Fruit fly (Drosophila melanogaster) whole organism, embryonic: ENCODE measurements around the gene MFS9.

ENCODE experiments used
- ATbp ChIP-seq: fragments of 200-800 bp; sonication (Bioruptor generic); optimal IDR thresholded peaks from 2 replicates; lab custom pipeline; 2017; ENCODE audit warnings: missing biosample characterization, mild to moderate bottlenecking, missing genetic modification characterization, missing genetic modification reagents
- B-H1 ChIP-seq: fragments of 200-800 bp; sonication (Bioruptor generic); IDR thresholded peaks from 3 replicates; pipeline ENCODE4 v1.3.6; 2022; ENCODE audit warnings: missing biosample characterization, missing genetic modification characterization
- CG10431 ChIP-seq: fragments of 200-800 bp; sonication (Bioruptor generic); optimal IDR thresholded peaks from 3 replicates; lab custom pipeline; 2018; ENCODE audit warnings: missing biosample characterization, mild to moderate bottlenecking, missing genetic modification characterization
- CG10565 ChIP-seq: fragments of 200-800 bp; sonication (Bioruptor generic); optimal IDR thresholded peaks from 3 replicates; lab custom pipeline; 2016; ENCODE audit warnings: missing biosample characterization, mild to moderate bottlenecking, missing genetic modification characterization
- CG11560 ChIP-seq: fragments of 200-800 bp; sonication (Bioruptor generic); IDR thresholded peaks from 3 replicates; pipeline ENCODE4 v1.3.6; 2022; ENCODE audit warnings: missing biosample characterization, missing genetic modification characterization
- CG11696 ChIP-seq: fragments of 200-800 bp; sonication (Bioruptor generic); IDR thresholded peaks from 2 replicates; pipeline ENCODE4 v1.3.6; 2022; ENCODE audit warnings: missing biosample characterization, missing genetic modification characterization
- CG12071 ChIP-seq: fragments of 200-800 bp; sonication (Bioruptor generic); optimal IDR thresholded peaks from 3 replicates; lab custom pipeline; 2018; ENCODE audit warnings: missing biosample characterization, mild to moderate bottlenecking, missing genetic modification characterization
- CG13123 ChIP-seq: fragments of 200-800 bp; sonication (Bioruptor generic); optimal IDR thresholded peaks from 2 replicates; lab custom pipeline; 2016; ENCODE audit warnings: missing biosample characterization, missing genetic modification characterization
- CG14441 ChIP-seq: fragments of 200-800 bp; sonication (Bioruptor generic); IDR thresholded peaks from 2 replicates; pipeline ENCODE4 v1.3.6; 2022; ENCODE audit warnings: missing biosample characterization, missing genetic modification characterization
- CG15073 ChIP-seq: fragments of 200-800 bp; sonication (Bioruptor generic); optimal IDR thresholded peaks from 2 replicates; lab custom pipeline; 2016; ENCODE audit warnings: missing biosample characterization, missing genetic modification characterization
- CG15269 ChIP-seq: fragments of 200-800 bp; sonication (Bioruptor generic); optimal IDR thresholded peaks from 2 replicates; lab custom pipeline; 2018; ENCODE audit warnings: missing biosample characterization, mild to moderate bottlenecking, missing genetic modification characterization, moderate library complexity
- CG15514 ChIP-seq: fragments of 200-800 bp; sonication (Bioruptor generic); optimal IDR thresholded peaks from 3 replicates; lab custom pipeline; 2017; ENCODE audit warnings: missing biosample characterization, missing genetic modification characterization, mild to moderate bottlenecking, moderate library complexity, missing genetic modification reagents
- CG17385 ChIP-seq: fragments of 200-800 bp; sonication (Bioruptor generic); optimal IDR thresholded peaks from 3 replicates; lab custom pipeline; 2018; ENCODE audit warnings: missing biosample characterization, mild to moderate bottlenecking, missing genetic modification characterization
- CG18764 ChIP-seq: fragments of 200-800 bp; sonication (Bioruptor generic); optimal IDR thresholded peaks from 3 replicates; lab custom pipeline; 2016; ENCODE audit warnings: missing biosample characterization, missing genetic modification characterization
- CG2202 ChIP-seq: fragments of 200-800 bp; sonication (Bioruptor generic); optimal IDR thresholded peaks from 2 replicates; lab custom pipeline; 2018; ENCODE audit warnings: missing biosample characterization, mild to moderate bottlenecking, missing genetic modification characterization
- CG2678 ChIP-seq: fragments of 200-800 bp; sonication (Bioruptor generic); optimal IDR thresholded peaks from 3 replicates; lab custom pipeline; 2019; ENCODE audit warnings: missing biosample characterization, mild to moderate bottlenecking, missing genetic modification characterization, moderate library complexity
- CG33213 ChIP-seq: fragments of 200-800 bp; sonication (Bioruptor generic); optimal IDR thresholded peaks from 3 replicates; lab custom pipeline; 2016; ENCODE audit warnings: missing biosample characterization, missing genetic modification characterization
- CG3995 ChIP-seq: fragments of 200-800 bp; sonication (Bioruptor generic); optimal IDR thresholded peaks from 3 replicates; lab custom pipeline; 2016; ENCODE audit warnings: missing biosample characterization, missing genetic modification characterization
- CG6175 ChIP-seq: fragments of 200-800 bp; sonication (Bioruptor generic); IDR thresholded peaks from 3 replicates; pipeline ENCODE4 v1.3.6; 2022; ENCODE audit warnings: missing biosample characterization, missing genetic modification characterization
- CG6854 ChIP-seq: fragments of 200-800 bp; sonication (Bioruptor generic); optimal IDR thresholded peaks from 3 replicates; lab custom pipeline; 2017; ENCODE audit warnings: missing biosample characterization, mild to moderate bottlenecking, missing genetic modification characterization
- CG7372 ChIP-seq: fragments of 200-800 bp; sonication (Bioruptor generic); IDR thresholded peaks from 2 replicates; pipeline ENCODE4 v1.3.6; 2022; ENCODE audit warnings: missing biosample characterization, missing genetic modification characterization
- CG8478 ChIP-seq: fragments of >200 bp; optimal IDR thresholded peaks from 2 replicates; lab custom pipeline; 2018
- CHES-1-like ChIP-seq: fragments of 200-800 bp; sonication (Bioruptor generic); optimal IDR thresholded peaks from 2 replicates; lab custom pipeline; 2016; ENCODE audit warnings: missing biosample characterization, missing genetic modification characterization
- Camta ChIP-seq: fragments of 200-800 bp; sonication (Bioruptor generic); optimal IDR thresholded peaks from 2 replicates; lab custom pipeline; 2016; ENCODE audit warnings: missing biosample characterization, missing genetic modification characterization
- ERR ChIP-seq: fragments of 200-800 bp; sonication (Bioruptor generic); optimal IDR thresholded peaks from 2 replicates; lab custom pipeline; 2016; ENCODE audit warnings: missing biosample characterization, missing genetic modification characterization
- Ets65A ChIP-seq: fragments of 200-800 bp; sonication (Bioruptor generic); peaks from one replicate; lab custom pipeline; 2016; ENCODE audit warnings: missing biosample characterization, missing genetic modification characterization
- Fer1 ChIP-seq: fragments of 200-800 bp; sonication (Bioruptor generic); optimal IDR thresholded peaks from 2 replicates; lab custom pipeline; 2017; ENCODE audit warnings: missing biosample characterization, mild to moderate bottlenecking, missing genetic modification characterization
- Fer2 ChIP-seq: fragments of 200-800 bp; sonication (Bioruptor generic); optimal IDR thresholded peaks from 2 replicates; lab custom pipeline; 2018; ENCODE audit warnings: missing biosample characterization, mild to moderate bottlenecking, missing genetic modification characterization, moderate library complexity
- MESR4 ChIP-seq: fragments of 200-800 bp; sonication (Bioruptor generic); optimal IDR thresholded peaks from 2 replicates; lab custom pipeline; 2018; ENCODE audit warnings: missing biosample characterization, mild to moderate bottlenecking, missing genetic modification characterization, moderate library complexity
- Poxn ChIP-seq: fragments of 200-800 bp; sonication (Bioruptor generic); IDR thresholded peaks from 2 replicates; pipeline ENCODE4 v1.3.6; 2022; ENCODE audit warnings: missing biosample characterization, missing genetic modification characterization
- Side ChIP-seq: fragments of 200-800 bp; sonication (Bioruptor generic); optimal IDR thresholded peaks from 2 replicates; lab custom pipeline; 2016; ENCODE audit warnings: missing biosample characterization, missing genetic modification characterization
- Tbp ChIP-seq: fragments of >200 bp; optimal IDR thresholded peaks from 2 replicates; lab custom pipeline; 2018; ENCODE audit warnings: missing biosample characterization, missing genetic modification characterization
- ci ChIP-seq: fragments of 200-800 bp; sonication (Bioruptor generic); IDR thresholded peaks from 3 replicates; pipeline ENCODE4 v1.3.6; 2022; ENCODE audit warnings: missing biosample characterization, missing genetic modification characterization
- hkb ChIP-seq, 2 experiments: fragments of 200-800 bp in 1 of 2; fragments of >200 bp in 1 of 2; sonication (Bioruptor generic) in 1 of 2; IDR thresholded peaks in 1 of 2; optimal IDR thresholded peaks in 1 of 2; 2 replicates each; pipeline versions ENCODE4 v1.3.6 to Lab custom; 2017 to 2022; ENCODE audit warnings: missing biosample characterization in 1 of 2, missing genetic modification characterization in 1 of 2
- hth ChIP-seq: fragments of >200 bp; optimal IDR thresholded peaks from 2 replicates; lab custom pipeline; 2017; ENCODE audit warnings: inconsistent platforms
- kah ChIP-seq: fragments of 200-800 bp; sonication (Bioruptor generic); optimal IDR thresholded peaks from 2 replicates; lab custom pipeline; 2018; ENCODE audit warnings: missing biosample characterization, mild to moderate bottlenecking, missing genetic modification characterization
- klu ChIP-seq: fragments of 200-800 bp; sonication (Bioruptor generic); IDR thresholded peaks from 2 replicates; pipeline ENCODE4 v1.3.6; 2022; ENCODE audit warnings: missing biosample characterization, missing genetic modification characterization
- knrl ChIP-seq: fragments of 200-800 bp; sonication (Bioruptor generic); IDR thresholded peaks from 3 replicates; pipeline ENCODE4 v1.3.6; 2022; ENCODE audit warnings: missing biosample characterization, missing genetic modification characterization; ENCODE audit not compliant: partially characterized antibody
- lbe ChIP-seq: fragments of 200-800 bp; sonication (Bioruptor generic); optimal IDR thresholded peaks from 2 replicates; lab custom pipeline; 2016; ENCODE audit warnings: missing biosample characterization, mild to moderate bottlenecking, missing genetic modification characterization
- pan ChIP-seq, 4 experiments: fragments of >200 bp in 3 of 4; fragments of 200-800 bp in 1 of 4; sonication (Bioruptor generic) in 1 of 4; optimal IDR thresholded peaks in 3 of 4; IDR thresholded peaks in 1 of 4; 2 replicates each; pipeline versions ENCODE4 v1.3.6 to Lab custom; 2017 to 2022; ENCODE audit warnings: missing biosample characterization in 2 of 4, missing genetic modification characterization in 2 of 4, mixed read lengths in 1 of 4
- pfk ChIP-seq: fragments of 200-800 bp; sonication (Bioruptor generic); optimal IDR thresholded peaks from 2 replicates; lab custom pipeline; 2018; ENCODE audit warnings: missing biosample characterization, mild to moderate bottlenecking, missing genetic modification characterization, moderate library complexity
- scrt ChIP-seq: fragments of 200-800 bp; sonication (Bioruptor generic); optimal IDR thresholded peaks from 2 replicates; lab custom pipeline; 2018; ENCODE audit warnings: missing biosample characterization, mild to moderate bottlenecking, missing genetic modification characterization, moderate library complexity
- seq ChIP-seq: fragments of 200-800 bp; sonication (Bioruptor generic); IDR thresholded peaks from 2 replicates; pipeline ENCODE4 v1.3.6; 2022; ENCODE audit warnings: missing biosample characterization, missing genetic modification characterization
- sim ChIP-seq: fragments of 200-800 bp; sonication (Bioruptor generic); IDR thresholded peaks from 2 replicates; pipeline ENCODE4 v1.3.6; 2022; ENCODE audit warnings: missing biosample characterization, missing genetic modification characterization
- tap ChIP-seq: fragments of 200-800 bp; optimal IDR thresholded peaks from 3 replicates; lab custom pipeline; 2019; ENCODE audit warnings: missing biosample characterization, mild to moderate bottlenecking, missing genetic modification characterization, moderate library complexity
- unc-4 ChIP-seq: fragments of 200-800 bp; sonication (Bioruptor generic); IDR thresholded peaks from 2 replicates; pipeline ENCODE4 v1.3.6; 2022; ENCODE audit warnings: missing biosample characterization, missing genetic modification characterization; ENCODE audit not compliant: partially characterized antibody
- vfl ChIP-seq: fragments of 200-800 bp; sonication (Bioruptor generic); optimal IDR thresholded peaks from 2 replicates; lab custom pipeline; 2016; ENCODE audit warnings: missing biosample characterization, missing genetic modification characterization
- vvl ChIP-seq: fragments of 200-800 bp; sonication (Bioruptor generic); IDR thresholded peaks from 2 replicates; pipeline ENCODE4 v1.3.6; 2022; ENCODE audit warnings: missing biosample characterization, missing genetic modification characterization
- wdn ChIP-seq: fragments of 200-800 bp; sonication (Bioruptor generic); IDR thresholded peaks from 2 replicates; pipeline ENCODE4 v1.3.6; 2022; ENCODE audit warnings: missing biosample characterization, missing genetic modification characterization

Gene MFS9

DNA sequence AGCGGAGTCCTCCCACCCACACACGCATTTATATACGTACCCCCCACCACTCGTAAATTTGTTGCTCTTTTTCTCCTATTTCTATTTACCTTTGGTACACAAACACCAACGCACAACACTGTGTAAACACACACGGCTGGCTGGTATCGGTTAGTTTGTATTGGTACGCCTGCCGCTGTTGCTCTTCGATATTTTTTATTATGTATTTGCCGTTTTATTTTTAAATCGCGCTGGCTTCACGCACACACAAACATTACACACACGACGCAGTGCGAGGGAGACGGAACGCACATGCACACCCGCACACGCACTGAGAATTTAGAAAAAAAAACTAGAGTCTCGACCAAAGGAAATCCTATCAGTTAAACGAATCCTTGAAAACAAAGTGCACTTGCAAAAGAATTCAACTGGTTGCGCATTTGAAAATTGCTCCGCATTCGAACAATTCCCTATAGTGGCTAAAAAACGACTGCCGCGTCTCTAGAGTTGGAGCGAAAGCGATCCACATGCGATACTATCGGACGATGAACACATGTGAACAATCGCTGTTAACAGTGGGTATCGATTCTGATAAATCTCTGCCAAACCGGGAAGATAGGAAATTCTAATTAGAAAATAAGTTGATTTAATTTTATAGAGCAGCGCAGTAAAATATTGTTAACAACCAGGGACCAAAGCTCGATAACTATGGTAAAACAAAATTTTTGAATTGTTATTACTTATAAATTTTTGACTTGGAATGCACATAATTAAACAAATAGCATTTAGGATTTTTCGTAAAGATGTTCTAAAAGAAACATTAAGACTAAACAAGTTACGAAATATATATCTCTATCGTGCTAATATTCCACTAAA is 38.6 kb upstream of the MFS9 start (continued):
- TF ChIP-seq knrl (GFP tag; lab: Robert Waterston, UW) (peak; percentile 95), CHES-1-like (GFP tag; lab: Kevin White, UChicago) (peak; percentile 57), pan (optimal IDR thresholded peaks at IDR 0.05; lab: Kevin White, UChicago) (no peak), pan (GFP tag; optimal IDR thresholded peaks at IDR 0.05 in 1 of 2, IDR thresholded peaks at IDR 0.05 in 1 of 2) (peak in 1 of 2 experiments; percentile 28), CG3995 (GFP tag; lab: Kevin White, UChicago) (no peak), CG10431 (GFP tag; lab: Kevin White, UChicago) (peak; percentile 88), CG6175 (GFP tag; lab: Robert Waterston, UW) (no peak), CG6854 (GFP tag; lab: Kevin White, UChicago) (peak; percentile 78), CG33213 (GFP tag; lab: Kevin White, UChicago) (peak; percentile 46), Fer1 (GFP tag; lab: Kevin White, UChicago) (peak; percentile 91), CG2678 (tag; lab: Kevin White, UChicago) (peak; percentile 68), CG15269 (tag; lab: Kevin White, UChicago) (peak; percentile 52), CG8478 (lab: Kevin White, UChicago) (no peak), Fer2 (tag; lab: Kevin White, UChicago) (peak; percentile 51), Tbp (no peak), CG12071 (GFP tag; lab: Kevin White, UChicago) (peak; percentile 96), ERR (GFP tag; lab: Kevin White, UChicago) (peak; percentile 65), seq (peak; percentile 62; the same call in 1 of the 2 replicates), CG15073 (GFP tag; lab: Kevin White, UChicago) (no peak), scrt (GFP tag; lab: Kevin White, UChicago) (peak; percentile 78), CG13123 (GFP tag; lab: Kevin White, UChicago) (peak; percentile 28), B-H1 (GFP tag; lab: Robert Waterston, UW) (peak; percentile 24; the same call in 1 of the 3 replicates), ATbp (peak; percentile 95), CG18764 (GFP tag; lab: Kevin White, UChicago) (peak; percentile 49), CG10565 (no peak), CG2202 (peak; percentile 86), vvl (peak; percentile 64), vfl (GFP tag; lab: Kevin White, UChicago) (peak; percentile 38), unc-4 (GFP tag; lab: Robert Waterston, UW) (peak; percentile 89), Ets65A (GFP tag; lab: Kevin White, UChicago) (peak; percentile 84), hkb (optimal IDR thresholded peaks at IDR 0.05; lab: Kevin White, UChicago) (no peak), hkb (GFP tag; IDR thresholded peaks at IDR 0.05; lab: Robert Waterston, UW) (peak; percentile 83), Poxn (GFP tag; lab: Robert Waterston, UW) (no peak), wdn (GFP tag; lab: Robert Waterston, UW) (no peak), kah (peak; percentile 77), CG7372 (GFP tag; lab: Robert Waterston, UW) (no peak), MESR4 (GFP tag; lab: Kevin White, UChicago) (peak; percentile 54), CG17385 (GFP tag; lab: Kevin White, UChicago) (peak; percentile 74), hth (lab: Kevin White, UChicago) (no peak), CG14441 (peak; percentile 25; the same call in 1 of the 2 replicates), ci (GFP tag; lab: Robert Waterston, UW) (peak; percentile 87), tap (peak; percentile 75), lbe (peak; percentile 62), CG15514 (GFP tag; lab: Kevin White, UChicago) (peak; percentile 71), Camta (GFP tag; lab: Kevin White, UChicago) (peak; percentile 31), Side (GFP tag; lab: Kevin White, UChicago) (peak; percentile 80), CG11696 (GFP tag; lab: Robert Waterston, UW) (peak; percentile 41; the same call in 1 of the 2 replicates), pfk (GFP tag; lab: Kevin White, UChicago) (peak; percentile 76), sim (GFP tag; lab: Robert Waterston, UW) (peak; percentile 63; the same call in 1 of the 2 replicates), CG11560 (no peak), klu (GFP tag; lab: Robert Waterston, UW) (no peak)
